Fruit fly (Drosophila melanogaster): ENCODE results near the gene CG14315.

CG14315 gene

DNA sequence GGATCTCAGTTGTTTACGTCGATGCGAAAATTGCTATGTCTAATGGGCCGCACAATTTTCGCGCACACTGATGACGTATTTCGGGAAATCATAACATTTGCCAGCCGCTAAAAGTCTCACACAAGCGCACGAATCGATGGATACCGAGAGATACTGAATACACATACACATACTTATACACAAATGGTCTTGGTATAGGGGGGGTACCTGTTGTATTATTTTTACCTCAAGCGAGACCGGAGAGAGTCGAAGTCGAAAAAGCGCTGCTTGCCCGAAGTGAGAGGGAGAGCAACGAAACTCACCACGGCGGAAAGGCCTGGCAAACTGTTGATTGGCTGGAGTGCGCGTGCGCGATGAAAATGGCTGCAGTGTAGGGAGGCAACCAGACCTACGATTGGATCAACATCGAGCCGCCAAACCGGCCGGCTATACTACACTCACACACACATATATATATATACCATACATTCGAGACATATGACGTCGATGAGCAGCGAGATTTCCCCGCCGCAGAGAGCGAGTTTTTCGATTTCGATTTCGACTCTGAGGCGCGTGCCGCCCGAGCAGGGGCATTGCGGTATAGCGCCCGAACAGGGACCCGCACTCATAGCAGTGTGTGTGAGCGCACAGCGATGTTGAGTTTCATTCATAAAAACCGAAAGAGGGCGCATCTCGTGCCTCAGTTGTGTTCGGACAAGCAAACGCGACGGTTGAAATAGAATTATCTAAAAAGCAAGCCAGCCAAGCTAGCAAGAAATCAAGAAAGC is 36.9 kb upstream of the CG14315 start (continued):
- TF ChIP-seq seq (GFP tag; IDR thresholded peaks at IDR 0.05) (no peak), psq (GFP tag; optimal IDR thresholded peaks at IDR 0.05) (no peak), Awh (GFP tag; IDR thresholded peaks at IDR 0.05) (no peak), CG10147 (GFP tag; optimal IDR thresholded peaks at IDR 0.05) (no peak), z (GFP tag; IDR thresholded peaks at IDR 0.05) (peak; percentile 7; the same call in 1 of the 3 replicates), CG3838 (GFP tag; optimal IDR thresholded peaks at IDR 0.05) (no peak), CG31388 (GFP tag; optimal IDR thresholded peaks at IDR 0.05) (no peak), MESR4 (GFP tag; optimal IDR thresholded peaks at IDR 0.05) (no peak), eyg (GFP tag; optimal IDR thresholded peaks at IDR 0.05) (no peak), usp (GFP tag; optimal IDR thresholded peaks at IDR 0.05) (no peak), CG14441 (GFP tag; IDR thresholded peaks at IDR 0.05) (no peak), CG6813 (GFP tag; optimal IDR thresholded peaks at IDR 0.05) (no peak), oc (tag; optimal IDR thresholded peaks at IDR 0.05) (no peak), Elba2 (GFP tag; optimal IDR thresholded peaks at IDR 0.05) (no peak), emc (GFP tag; optimal IDR thresholded peaks at IDR 0.05) (no peak), fd64A (GFP tag; optimal IDR thresholded peaks at IDR 0.05) (no peak), YL-1 (GFP tag; optimal IDR thresholded peaks at IDR 0.05) (no peak), tio (GFP tag; optimal IDR thresholded peaks at IDR 0.05) (no peak), lola (GFP tag; optimal IDR thresholded peaks at IDR 0.05) (no peak), gsb-n (tag; optimal IDR thresholded peaks at IDR 0.05) (no peak), fd102C (GFP tag; optimal IDR thresholded peaks at IDR 0.05) (no peak), CG8765 (GFP tag; IDR thresholded peaks at IDR 0.05) (no peak), CG15479 (GFP tag; optimal IDR thresholded peaks at IDR 0.05) (no peak), pita (GFP tag; optimal IDR thresholded peaks at IDR 0.05) (no peak), Fer3 (tag; optimal IDR thresholded peaks at IDR 0.05) (no peak), CG7839 (tag; optimal IDR thresholded peaks at IDR 0.05) (no peak), exex (tag; optimal IDR thresholded peaks at IDR 0.05) (no peak), jing (GFP tag; optimal IDR thresholded peaks at IDR 0.05) (peak; percentile 23), wor (GFP tag; IDR thresholded peaks at IDR 0.05) (no peak), CG42726 (GFP tag; IDR thresholded peaks at IDR 0.05; ENCODE audit: partially characterized antibody) (0 out of 2 replicates have a peak, but pooled peaks have one; percentile 8), PHDP (tag; optimal IDR thresholded peaks at IDR 0.05) (peak; percentile 9), Sox100B (GFP tag; optimal IDR thresholded peaks at IDR 0.05) (no peak), Dip2 (GFP tag; IDR thresholded peaks at IDR 0.05) (no peak), CG15269 (tag; optimal IDR thresholded peaks at IDR 0.05) (no peak), crc (GFP tag; optimal IDR thresholded peaks at IDR 0.05) (no peak), NK7.1 (GFP tag; optimal IDR thresholded peaks at IDR 0.05) (no peak), lov (optimal IDR thresholded peaks at IDR 0.05) (no peak), lov (GFP tag; IDR thresholded peaks at IDR 0.05) (no peak), stc (GFP tag; IDR thresholded peaks at IDR 0.05) (no peak), disco-r (GFP tag; optimal IDR thresholded peaks at IDR 0.05) (no peak), CG32767 (GFP tag; IDR thresholded peaks at IDR 0.05) (peak; percentile 66; the same call in 1 of the 2 replicates), dati (GFP tag; IDR thresholded peaks at IDR 0.05) (no peak), CG15514 (GFP tag; optimal IDR thresholded peaks at IDR 0.05) (no peak), CG4617 (GFP tag; optimal IDR thresholded peaks at IDR 0.05; ENCODE audit: borderline replicate concordance) (no peak), ranshi (GFP tag; IDR thresholded peaks at IDR 0.05) (no peak), HLH3B (GFP tag; IDR thresholded peaks at IDR 0.05) (peak; percentile 35; the same call in 1 of the 2 replicates), CG31365 (tag; optimal IDR thresholded peaks at IDR 0.05) (no peak), Camta (GFP tag; optimal IDR thresholded peaks at IDR 0.05) (no peak), tx (GFP tag; optimal IDR thresholded peaks at IDR 0.05) (no peak), trh (GFP tag; optimal IDR thresholded peaks at IDR 0.05) (no peak)

Measured in whole organism, embryonic.